Worm (Caenorhabditis elegans): ENCODE data around the gene F55D1.1.

F55D1.1 gene

ce11 chrX:5475164-5475576, 14.5 kb upstream of the F55D1.1 start (continued):
- peak; percentile 11 for TF ChIP-seq madf-10 (tag; optimal IDR thresholded peaks at IDR 0.05)
- no peak for TF ChIP-seq madf-6 (GFP tag; IDR thresholded peaks at IDR 0.05)
- TF ChIP-seq ekl-4 (GFP tag; IDR thresholded peaks at IDR 0.05), result peak; percentile 61; the same call in 1 of the 2 replicates
- TF ChIP-seq dox-1 (GFP tag; IDR thresholded peaks at IDR 0.05), result peak; percentile 72; the same call in 1 of the 2 replicates
- no peak for TF ChIP-seq efl-1 (GFP tag; optimal IDR thresholded peaks at IDR 0.05)
- peak; percentile 18 for TF ChIP-seq repo-1 (tag; optimal IDR thresholded peaks at IDR 0.05)
- TF ChIP-seq madf-3 (GFP tag; IDR thresholded peaks at IDR 0.05), result no peak
- TF ChIP-seq akir-1 (GFP tag; optimal IDR thresholded peaks at IDR 0.05), result peak; percentile 50
- peak; percentile 38; the same call in 1 of the 2 replicates for TF ChIP-seq hmg-1.2 (GFP tag; IDR thresholded peaks at IDR 0.05)
- no peak for TF ChIP-seq F37B4.10 (GFP tag; IDR thresholded peaks at IDR 0.05)
- peak; percentile 4 for TF ChIP-seq die-1 (tag; optimal IDR thresholded peaks at IDR 0.05)
- no peak for TF ChIP-seq F23B12.7 (tag; optimal IDR thresholded peaks at IDR 0.05; ENCODE audit: insufficient read depth)
- TF ChIP-seq hmg-20 (GFP tag; IDR thresholded peaks at IDR 0.05), result 0 out of 2 replicates have a peak, but pooled peaks have one; percentile 26
- 0 out of 2 replicates have a peak, but pooled peaks have one; percentile 24 for TF ChIP-seq pbrm-1 (GFP tag; IDR thresholded peaks at IDR 0.05)
- TF ChIP-seq lin-40 (tag; optimal IDR thresholded peaks at IDR 0.05), result peak; percentile 29
- peak; percentile 41; the same call in 1 of the 2 replicates for TF ChIP-seq B0336.3 (GFP tag; IDR thresholded peaks at IDR 0.05)
- peak; percentile 9 for TF ChIP-seq ZK185.1 (tag; optimal IDR thresholded peaks at IDR 0.05; ENCODE audit: poor library complexity, severe bottlenecking)
- TF ChIP-seq mxl-1 (tag; optimal IDR thresholded peaks at IDR 0.05), result no peak
- TF ChIP-seq aptf-2 (GFP tag; conservative IDR thresholded peaks at IDR 0.05), result no peak
- TF ChIP-seq atf-7 (tag; optimal IDR thresholded peaks at IDR 0.05), result peak; percentile 34
- no peak for TF ChIP-seq xnd-1 (tag; optimal IDR thresholded peaks at IDR 0.05)
- TF ChIP-seq cebp-1 (GFP tag; IDR thresholded peaks at IDR 0.05), result no peak
- peak; percentile 56 for TF ChIP-seq cebp-1 (tag; optimal IDR thresholded peaks at IDR 0.05)
- TF ChIP-seq egl-18 (GFP tag; IDR thresholded peaks at IDR 0.05), result no peak
- TF ChIP-seq lag-1 (GFP tag; IDR thresholded peaks at IDR 0.05), result no peak
- no peak for TF ChIP-seq sptf-2 (GFP tag; optimal IDR thresholded peaks at IDR 0.05)
- no peak for TF ChIP-seq Y79H2A.3 (GFP tag; conservative IDR thresholded peaks at IDR 0.05)

ce11 chrX:5476357-5476756, 13.3 kb upstream of the F55D1.1 start:
- 0 out of 2 replicates have a peak, but pooled peaks have one; percentile 11 for TF ChIP-seq let-526 (GFP tag; IDR thresholded peaks at IDR 0.05)
- no peak for TF ChIP-seq ceh-79 (tag; optimal IDR thresholded peaks at IDR 0.05)
- TF ChIP-seq ztf-6 (GFP tag; IDR thresholded peaks at IDR 0.05), result no peak
- no peak for TF ChIP-seq tbp1 (GFP tag; optimal IDR thresholded peaks at IDR 0.05)
- TF ChIP-seq nhr-90 (tag; optimal IDR thresholded peaks at IDR 0.05), result no peak
- no peak for TF ChIP-seq nfya-2 (GFP tag; IDR thresholded peaks at IDR 0.05)
- no peak for TF ChIP-seq F10E7.11 (tag; optimal IDR thresholded peaks at IDR 0.05)
- no peak for TF ChIP-seq egl-18 (GFP tag; IDR thresholded peaks at IDR 0.05)
- no peak for TF ChIP-seq lir-1 (GFP tag; conservative IDR thresholded peaks at IDR 0.05)
- TF ChIP-seq dox-1 (GFP tag; IDR thresholded peaks at IDR 0.05), result 0 out of 2 replicates have a peak, but pooled peaks have one; percentile 18
- no peak for TF ChIP-seq somi-1 (GFP tag; optimal IDR thresholded peaks at IDR 0.05)
- TF ChIP-seq bed-1 (GFP tag; IDR thresholded peaks at IDR 0.05), result no peak
- peak; percentile 64 for TF ChIP-seq nhr-80 (tag; optimal IDR thresholded peaks at IDR 0.05)
- TF ChIP-seq hlh-26 (GFP tag; conservative IDR thresholded peaks at IDR 0.05), result no peak
- no peak for TF ChIP-seq hmg-1.2 (GFP tag; IDR thresholded peaks at IDR 0.05)
- no peak for TF ChIP-seq snpc-4 (GFP tag; optimal IDR thresholded peaks at IDR 0.05)
- TF ChIP-seq snpc-4 (tag; optimal IDR thresholded peaks at IDR 0.05), result no peak

Measured in whole organism, young adult.